Worm (Caenorhabditis elegans) whole organism, young adult: ENCODE data around the gene sfxn-5.
A peak's percentile ranks its signal among the peaks of the same experiment; 100 is the strongest.

ENCODE experiments used
- F23B12.7 ChIP-seq: sonication (generic microtip); optimal IDR thresholded peaks from 2 replicates; lab custom pipeline; 2017; ENCODE audit warnings: missing genetic modification characterization, mild to moderate bottlenecking, missing compliant biosample characterization, antibody characterized with exemption, moderate library complexity; ENCODE audit not compliant: insufficient read depth
- F33H1.4 ChIP-seq: fragments of 200-800 bp; sonication (Bioruptor generic); IDR thresholded peaks from 2 replicates; pipeline ENCODE4 v1.3.6; 2022; ENCODE audit warnings: missing genetic modification reagents, missing genetic modification characterization, missing compliant biosample characterization
- F37B4.10 ChIP-seq: fragments of 200-800 bp; sonication (Bioruptor generic); IDR thresholded peaks from 2 replicates; pipeline ENCODE4 v1.3.6; 2022; ENCODE audit warnings: missing genetic modification characterization, missing compliant biosample characterization
- F52B5.7 ChIP-seq: sonication (generic microtip); optimal IDR thresholded peaks from 2 replicates; lab custom pipeline; 2016; ENCODE audit warnings: mild to moderate bottlenecking, missing genetic modification characterization, missing compliant biosample characterization
- Y79H2A.3 ChIP-seq: fragments of 200-800 bp; sonication (Bioruptor generic); conservative IDR thresholded peaks from 2 replicates; pipeline ENCODE4 v1.3.6; 2022; ENCODE audit warnings: missing genetic modification reagents, missing genetic modification characterization, missing compliant biosample characterization
- ama-1 ChIP-seq, 3 experiments: fragments of 150-350 bp in 1 of 3; sonication (generic microtip) in 2 of 3; optimal IDR thresholded peaks; 2 replicates each; lab custom pipeline; 2014 to 2018; ENCODE audit warnings: missing biosample characterization in 2 of 3, missing genetic modification characterization in 2 of 3, missing genetic modification reagents in 2 of 3
- atf-7 ChIP-seq: sonication (generic microtip); optimal IDR thresholded peaks from 2 replicates; lab custom pipeline; 2017; ENCODE audit warnings: mild to moderate bottlenecking, missing genetic modification characterization, missing compliant biosample characterization
- bed-2 ChIP-seq: fragments of 200-800 bp; sonication (Bioruptor generic); IDR thresholded peaks from 2 replicates; pipeline ENCODE4 v1.3.6; 2022; ENCODE audit warnings: missing genetic modification reagents, missing genetic modification characterization, missing compliant biosample characterization
- egl-18 ChIP-seq: fragments of 200-800 bp; sonication (Bioruptor generic); IDR thresholded peaks from 2 replicates; pipeline ENCODE4 v1.3.6; 2022; ENCODE audit warnings: missing genetic modification reagents, missing genetic modification characterization, missing compliant biosample characterization
- nhr-90 ChIP-seq: sonication (generic microtip); optimal IDR thresholded peaks from 2 replicates; lab custom pipeline; 2016; ENCODE audit warnings: missing genotype, mild to moderate bottlenecking, missing genetic modification characterization, missing compliant biosample characterization
- pha-4 ChIP-seq: fragments of 150-350 bp; sonication (generic microtip); optimal IDR thresholded peaks from 2 replicates; lab custom pipeline; 2014; ENCODE audit warnings: missing biosample characterization, missing genetic modification reagents, missing genetic modification characterization
- snpc-4 ChIP-seq, 5 experiments: fragments of 150-350 bp in 1 of 5; sonication (generic microtip) in 4 of 5; optimal IDR thresholded peaks; 2 replicates each; lab custom pipeline; 2014 to 2018; ENCODE audit warnings: missing genetic modification characterization in 5 of 5, missing biosample characterization in 3 of 5, antibody characterized with exemption in 2 of 5, mild to moderate bottlenecking in 2 of 5, missing compliant biosample characterization in 2 of 5, missing genotype in 2 of 5, moderate library complexity in 2 of 5, missing genetic modification reagents in 1 of 5
- unc-62 ChIP-seq: fragments of 150-350 bp; optimal IDR thresholded peaks from 2 replicates; lab custom pipeline; 2014; ENCODE audit warnings: missing biosample characterization, missing genetic modification reagents, missing genetic modification characterization

DNA sequence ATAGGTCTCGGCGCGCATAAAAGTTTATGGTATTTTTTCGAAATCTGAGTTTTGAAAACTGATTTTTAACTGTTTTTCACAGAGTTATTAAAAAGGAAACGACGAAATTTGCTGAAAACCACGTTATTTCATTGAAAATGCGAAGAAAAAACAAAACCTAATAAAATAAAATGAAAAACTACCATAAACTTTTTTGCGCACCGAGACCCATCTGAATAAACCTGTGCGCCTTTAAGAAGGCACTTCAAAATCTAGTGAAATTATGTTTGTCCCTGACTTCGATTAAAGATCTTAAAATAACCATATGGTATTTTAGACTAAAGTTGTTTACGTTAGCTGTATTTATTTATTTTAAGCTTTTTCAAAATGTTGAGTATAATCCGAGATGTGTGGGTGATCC, 22.9 kb upstream of the sfxn-5 start:
- TF ChIP-seq F52B5.7 (tag; lab: Kevin White, UChicago) (no peak), unc-62 (no peak), snpc-4 (GFP tag; optimal IDR thresholded peaks at IDR 0.05; lab: Kevin White, UChicago) (no peak), snpc-4 (tag; optimal IDR thresholded peaks at IDR 0.05; lab: Kevin White, UChicago) (no peak), pha-4 (no peak), Y79H2A.3 (GFP tag; lab: Robert Waterston, UW) (no peak), ama-1 (optimal IDR thresholded peaks at IDR 0.05; lab: Kevin White, UChicago) (no peak), ama-1 (GFP tag; optimal IDR thresholded peaks at IDR 0.05; lab: Kevin White, UChicago) (no peak), F33H1.4 (GFP tag; lab: Robert Waterston, UW) (peak; percentile 63), F37B4.10 (GFP tag; lab: Robert Waterston, UW) (no peak), nhr-90 (tag; lab: Kevin White, UChicago) (no peak), egl-18 (GFP tag; lab: Robert Waterston, UW) (no peak), F23B12.7 (tag; lab: Kevin White, UChicago) (no peak), atf-7 (no peak), bed-2 (GFP tag; lab: Robert Waterston, UW) (no peak)
